Worm (Caenorhabditis elegans): ENCODE data around the gene T28A8.3.

T28A8.3 gene

ce11 chrIII:13462965-13463783 is 42.6 kb upstream of the T28A8.3 start, which contains the start of gene ant-1.1 (continued):
- TF ChIP-seq ztf-25 (GFP tag; IDR thresholded peaks at IDR 0.05) (0 out of 2 replicates have a peak, but pooled peaks have one; percentile 24), rec-8 (tag; optimal IDR thresholded peaks at IDR 0.05) (no peak), lin-35 (GFP tag; optimal IDR thresholded peaks at IDR 0.05) (peak; percentile 13 to 96 (median 66)), snpc-1.3 (tag; optimal IDR thresholded peaks at IDR 0.05; ENCODE audit: insufficient read depth) (peak; percentile 84), athp-1 (tag; optimal IDR thresholded peaks at IDR 0.05) (peak; percentile 81), C06A6.2 (GFP tag; conservative IDR thresholded peaks at IDR 0.05) (peak; percentile 81), die-1 (tag; optimal IDR thresholded peaks at IDR 0.05) (peak; percentile 35), lsy-27 (tag; optimal IDR thresholded peaks at IDR 0.05; ENCODE audit: borderline replicate concordance, insufficient read depth) (no peak), him-1 (tag; optimal IDR thresholded peaks at IDR 0.05) (no peak), dox-1 (GFP tag; IDR thresholded peaks at IDR 0.05) (peak; percentile 82), F37B4.10 (GFP tag; IDR thresholded peaks at IDR 0.05) (no peak), bed-1 (GFP tag; IDR thresholded peaks at IDR 0.05) (no peak)

ce11 chrIII:13464493-13465362 is 41.1 kb upstream of the T28A8.3 start, which contains the start of gene kel-3:
TSS of gene kel-3 (plus strand) at chrIII:13464820.
- TF ChIP-seq madf-10 (tag; optimal IDR thresholded peaks at IDR 0.05) (peak; percentile 73), ztf-26 (tag; optimal IDR thresholded peaks at IDR 0.05) (peak; percentile 77), nhr-80 (tag; optimal IDR thresholded peaks at IDR 0.05) (peak; percentile 90), dpff-1 (tag; optimal IDR thresholded peaks at IDR 0.05) (peak; percentile 98), fkh-3 (tag; optimal IDR thresholded peaks at IDR 0.05) (peak; percentile 98), F33H1.4 (GFP tag; IDR thresholded peaks at IDR 0.05) (peak; percentile 67), ceh-40 (GFP tag; IDR thresholded peaks at IDR 0.05) (no peak), ama-1 (optimal IDR thresholded peaks at IDR 0.05) (peak; percentile 97), ama-1 (GFP tag; optimal IDR thresholded peaks at IDR 0.05) (peak; percentile 50 to 96), Y79H2A.3 (GFP tag; conservative IDR thresholded peaks at IDR 0.05) (peak; percentile 95), T07F8.4 (tag; optimal IDR thresholded peaks at IDR 0.05) (peak; percentile 75), gei-17 (GFP tag; optimal IDR thresholded peaks at IDR 0.05) (peak; percentile 10), nfyb-1 (GFP tag; IDR thresholded peaks at IDR 0.05) (peak; percentile 94), B0336.3 (GFP tag; IDR thresholded peaks at IDR 0.05) (peak; percentile 95), ztf-28 (GFP tag; IDR thresholded peaks at IDR 0.05) (0 out of 2 replicates have a peak, but pooled peaks have one; percentile 47), Y53F4B.3 (GFP tag; IDR thresholded peaks at IDR 0.05) (no peak), mxl-1 (tag; optimal IDR thresholded peaks at IDR 0.05) (peak; percentile 75), nfya-1 (tag; optimal IDR thresholded peaks at IDR 0.05; ENCODE audit: borderline replicate concordance, insufficient read depth) (no peak), let-607 (tag; optimal IDR thresholded peaks at IDR 0.05) (peak; percentile 60 to 71), aptf-3 (GFP tag; IDR thresholded peaks at IDR 0.05) (peak; percentile 75), nhr-120 (GFP tag; IDR thresholded peaks at IDR 0.05) (no peak), mcd-1 (GFP tag; IDR thresholded peaks at IDR 0.05) (peak; percentile 74), tbp1 (GFP tag; optimal IDR thresholded peaks at IDR 0.05) (peak; percentile 71), ceh-79 (tag; optimal IDR thresholded peaks at IDR 0.05) (peak; percentile 96), F49E8.2 (tag; optimal IDR thresholded peaks at IDR 0.05; ENCODE audit: insufficient read depth) (peak; percentile 99), unc-130 (GFP tag; optimal IDR thresholded peaks at IDR 0.05) (peak; percentile 97), nhr-27 (tag; optimal IDR thresholded peaks at IDR 0.05) (peak; percentile 76), zim-3 (tag; optimal IDR thresholded peaks at IDR 0.05) (peak; percentile 93), nhr-179 (tag; optimal IDR thresholded peaks at IDR 0.05) (peak; percentile 54), dox-1 (GFP tag; IDR thresholded peaks at IDR 0.05) (peak; percentile 83), madf-3 (GFP tag; IDR thresholded peaks at IDR 0.05) (peak; percentile 87), mel-28 (tag; optimal IDR thresholded peaks at IDR 0.05; ENCODE audit: borderline replicate concordance) (peak; percentile 21), aptf-2 (GFP tag; conservative IDR thresholded peaks at IDR 0.05) (no peak)

All from whole organism, young adult.